Worm (Caenorhabditis elegans) whole organism, L2 larva: ENCODE results near the gene T27A10.5.

ENCODE experiments used
- C34F6.9 ChIP-seq: fragments of 150-350 bp; optimal IDR thresholded peaks from 2 replicates; lab custom pipeline; 2014; ENCODE audit warnings: missing biosample characterization, missing genetic modification characterization
- F13H6.1 ChIP-seq: sonication (generic microtip); optimal IDR thresholded peaks from 2 replicates; lab custom pipeline; 2016; ENCODE audit warnings: missing genetic modification characterization, missing compliant biosample characterization
- Y55F3AM.14 ChIP-seq: fragments of 200-800 bp; sonication (Bioruptor generic); optimal IDR thresholded peaks from 2 replicates; lab custom pipeline; 2018; ENCODE audit warnings: mild to moderate bottlenecking, missing genetic modification characterization, missing compliant biosample characterization
- ZK546.5 ChIP-seq: sonication (generic microtip); optimal IDR thresholded peaks from 2 replicates; lab custom pipeline; 2017; ENCODE audit warnings: missing biosample characterization, missing genetic modification characterization
- aly-2 ChIP-seq: fragments of 150-350 bp; optimal IDR thresholded peaks from 2 replicates; lab custom pipeline; 2014; ENCODE audit warnings: missing biosample characterization, missing genetic modification characterization
- blmp-1 ChIP-seq: sonication (generic microtip); optimal IDR thresholded peaks from 2 replicates; lab custom pipeline; 2017; ENCODE audit warnings: missing genetic modification characterization, mild to moderate bottlenecking, missing compliant biosample characterization, antibody characterized with exemption, moderate library complexity; ENCODE audit not compliant: insufficient read depth
- ceh-16 ChIP-seq: fragments of 150-350 bp; optimal IDR thresholded peaks from 2 replicates; lab custom pipeline; 2014; ENCODE audit warnings: missing biosample characterization, missing genetic modification characterization
- ceh-82 ChIP-seq: fragments of 150-350 bp; optimal IDR thresholded peaks from 2 replicates; lab custom pipeline; 2014; ENCODE audit warnings: missing biosample characterization, missing genetic modification characterization
- elt-1 ChIP-seq: fragments of 150-350 bp; optimal IDR thresholded peaks from 2 replicates; lab custom pipeline; 2014; ENCODE audit warnings: missing biosample characterization, missing genetic modification characterization
- elt-3 ChIP-seq: sonication (generic microtip); optimal IDR thresholded peaks from 2 replicates; lab custom pipeline; 2017; ENCODE audit warnings: missing biosample characterization, missing genetic modification characterization
- gmeb-1 ChIP-seq: fragments of 150-350 bp; optimal IDR thresholded peaks from 2 replicates; lab custom pipeline; 2014; ENCODE audit warnings: missing biosample characterization, missing genetic modification characterization
- lin-11 ChIP-seq: fragments of 150-350 bp; sonication (generic microtip); optimal IDR thresholded peaks from 2 replicates; lab custom pipeline; 2014; ENCODE audit warnings: missing biosample characterization, missing genetic modification characterization, inconsistent platforms, mixed read lengths
- lin-13 ChIP-seq: fragments of 150-350 bp; optimal IDR thresholded peaks from 2 replicates; lab custom pipeline; 2014; ENCODE audit warnings: missing biosample characterization, missing genetic modification reagents, missing genetic modification characterization
- lin-39 ChIP-seq: fragments of 150-350 bp; optimal IDR thresholded peaks from 2 replicates; lab custom pipeline; 2014; ENCODE audit warnings: missing biosample characterization, missing genetic modification reagents, missing genetic modification characterization
- lsy-2 ChIP-seq, 2 experiments: fragments of 150-350 bp in 1 of 2; sonication (generic microtip) in 1 of 2; optimal IDR thresholded peaks; 2 replicates each; lab custom pipeline; 2014 to 2017; ENCODE audit warnings: missing biosample characterization in 2 of 2, missing genetic modification characterization in 2 of 2
- mab-5 ChIP-seq: fragments of 150-350 bp; optimal IDR thresholded peaks from 2 replicates; lab custom pipeline; 2014; ENCODE audit warnings: missing biosample characterization, missing genetic modification characterization
- mdl-1 ChIP-seq, 2 experiments: fragments of 150-350 bp in 1 of 2; sonication (generic microtip) in 1 of 2; optimal IDR thresholded peaks; 2 replicates each; lab custom pipeline; 2017; ENCODE audit warnings: missing biosample characterization in 2 of 2, missing genetic modification characterization in 2 of 2
- nhr-129 ChIP-seq: fragments of 150-350 bp; optimal IDR thresholded peaks from 2 replicates; lab custom pipeline; 2014; ENCODE audit warnings: missing biosample characterization, missing genetic modification characterization
- nhr-21 ChIP-seq: fragments of 150-350 bp; optimal IDR thresholded peaks from 2 replicates; lab custom pipeline; 2014; ENCODE audit warnings: missing biosample characterization, missing genetic modification characterization
- nhr-23 ChIP-seq: fragments of 150-350 bp; optimal IDR thresholded peaks from 2 replicates; lab custom pipeline; 2014; ENCODE audit warnings: missing biosample characterization, missing genetic modification reagents, missing genetic modification characterization
- nhr-25 ChIP-seq: fragments of 150-350 bp; sonication (generic microtip); optimal IDR thresholded peaks from 3 replicates; lab custom pipeline; 2014; ENCODE audit warnings: missing biosample characterization, missing genetic modification characterization
- peb-1 ChIP-seq: fragments of 150-350 bp; optimal IDR thresholded peaks from 2 replicates; lab custom pipeline; 2014; ENCODE audit warnings: missing biosample characterization, missing genetic modification characterization
- sma-3 ChIP-seq: sonication (generic microtip); optimal IDR thresholded peaks from 2 replicates; lab custom pipeline; 2016; ENCODE audit warnings: missing genetic modification reagents, missing genetic modification characterization, missing compliant biosample characterization
- sma-9 ChIP-seq, 2 experiments: fragments of 150-350 bp in 1 of 2; sonication (generic microtip) in 1 of 2; optimal IDR thresholded peaks; 2 replicates each; lab custom pipeline; 2014 to 2016; ENCODE audit warnings: missing genetic modification characterization in 2 of 2, mild to moderate bottlenecking in 1 of 2, missing biosample characterization in 1 of 2, missing compliant biosample characterization in 1 of 2, missing genetic modification reagents in 1 of 2, moderate library complexity in 1 of 2
- unc-39 ChIP-seq: fragments of 150-350 bp; optimal IDR thresholded peaks from 2 replicates; lab custom pipeline; 2014; ENCODE audit warnings: missing biosample characterization, missing genetic modification characterization
- unc-55 ChIP-seq: fragments of 150-350 bp; sonication (generic microtip); optimal IDR thresholded peaks from 3 replicates; lab custom pipeline; 2014; ENCODE audit warnings: missing biosample characterization, missing genetic modification reagents, missing genetic modification characterization
- unc-62 ChIP-seq: fragments of 150-350 bp; optimal IDR thresholded peaks from 2 replicates; lab custom pipeline; 2014; ENCODE audit warnings: missing biosample characterization, missing genetic modification reagents, missing genetic modification characterization
- ztf-1 ChIP-seq: fragments of 200-800 bp; sonication (Bioruptor generic); conservative IDR thresholded peaks from 2 replicates; pipeline ENCODE4 v1.3.6; 2022; ENCODE audit warnings: missing genetic modification characterization, missing compliant biosample characterization
- ztf-4 ChIP-seq: fragments of 150-350 bp; optimal IDR thresholded peaks from 2 replicates; lab custom pipeline; 2014; ENCODE audit warnings: missing biosample characterization, missing genetic modification characterization

Gene T27A10.5

DNA sequence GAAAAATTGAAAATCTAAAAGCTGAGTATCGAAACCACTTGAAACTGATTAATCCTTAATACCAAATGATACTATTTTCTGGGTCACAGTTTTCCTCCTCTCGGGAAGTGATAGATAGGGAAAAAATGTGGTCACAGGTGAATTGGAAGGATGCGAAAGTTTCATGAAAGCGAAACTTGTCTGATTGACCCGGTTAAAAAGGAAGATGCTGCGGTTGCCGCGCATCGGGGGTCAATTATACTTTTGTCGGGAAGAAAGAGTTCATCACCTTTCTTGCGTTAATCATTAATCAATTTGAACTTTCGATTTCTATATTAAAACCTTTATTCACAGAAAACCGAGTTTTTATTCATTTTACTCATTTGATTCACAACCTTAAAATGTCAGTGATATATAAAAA, 23.6 kb upstream of the T27A10.5 start:
- TF ChIP-seq elt-1 (tag; lab: Kevin White, UChicago) (no peak), ceh-16 (no peak), unc-55 (GFP tag; lab: Kevin White, UChicago) (no peak), mdl-1 (tag; optimal IDR thresholded peaks at IDR 0.05; lab: Kevin White, UChicago) (no peak), nhr-21 (tag; lab: Kevin White, UChicago) (no peak), nhr-129 (no peak), gmeb-1 (tag; lab: Kevin White, UChicago) (no peak), ZK546.5 (no peak), mab-5 (tag; lab: Kevin White, UChicago) (no peak), unc-39 (tag; lab: Kevin White, UChicago) (no peak), unc-62 (no peak), lin-11 (tag; lab: Kevin White, UChicago) (no peak)
- TF ChIP-seq, all 48 proteins: peak for 0

DNA sequence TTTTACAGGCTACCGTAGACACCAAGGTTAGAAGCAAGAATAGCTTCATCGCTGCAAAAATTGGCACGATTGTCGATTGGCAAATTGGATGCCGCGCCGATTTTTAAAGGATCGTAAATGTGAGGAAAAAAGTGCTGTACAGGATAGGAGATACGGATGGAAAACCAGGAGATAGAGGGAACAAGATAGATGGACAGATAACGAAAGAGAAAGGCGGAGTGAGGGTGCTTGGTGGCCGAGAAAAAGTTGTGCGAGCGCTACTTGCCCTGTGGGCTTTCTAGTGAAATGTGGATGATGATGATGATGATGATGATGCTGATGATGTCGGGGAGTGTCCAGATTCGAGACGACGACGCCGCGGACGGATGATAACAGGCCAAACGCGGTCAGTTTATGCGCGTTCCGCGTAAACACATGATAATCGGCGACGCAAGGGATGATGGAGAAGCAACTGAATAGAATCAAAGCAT, 23.0 kb upstream of the T27A10.5 start, which contains the start of gene T27A10.6:
Gene T27A10.6 (minus strand): TSS at position 51 of the 470 bp plus-strand sequence.
- no peak for TF ChIP-seq lsy-2 (tag; optimal IDR thresholded peaks at IDR 0.05; lab: Kevin White, UChicago)
- TF ChIP-seq nhr-21 (tag; lab: Kevin White, UChicago), result peak; percentile 25
- peak; percentile 29 for TF ChIP-seq blmp-1 (tag; lab: Kevin White, UChicago)

DNA sequence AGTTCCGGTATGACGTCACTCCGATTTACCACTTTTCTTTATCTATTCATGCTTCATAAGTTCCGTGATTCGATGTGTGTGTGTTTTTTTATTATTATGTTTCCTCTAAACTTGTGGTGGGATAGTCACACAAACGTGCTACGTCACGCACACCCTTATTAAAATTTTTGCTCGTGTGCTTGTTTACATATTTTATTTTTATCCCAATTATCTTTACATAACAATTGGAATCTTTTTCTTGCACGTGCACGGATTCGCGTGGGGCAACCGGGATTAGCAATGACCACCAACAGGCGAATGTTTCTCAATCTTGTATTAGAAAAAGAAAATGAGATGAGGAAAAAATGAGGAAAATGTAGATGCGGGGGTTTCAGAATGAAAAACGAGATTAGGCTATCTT, 17.1 kb upstream of the T27A10.5 start:
- TF ChIP-seq lin-39, result no peak
- TF ChIP-seq F13H6.1, result no peak
- no peak for TF ChIP-seq elt-3 (tag; lab: Kevin White, UChicago)
- TF ChIP-seq lsy-2 (tag; optimal IDR thresholded peaks at IDR 0.05; lab: Kevin White, UChicago), result no peak
- TF ChIP-seq blmp-1 (tag; lab: Kevin White, UChicago), result no peak
- TF ChIP-seq peb-1 (tag; lab: Kevin White, UChicago), result no peak
- no peak for TF ChIP-seq sma-3 (GFP tag; lab: Kevin White, UChicago)
- TF ChIP-seq gmeb-1 (tag; lab: Kevin White, UChicago), result no peak
- TF ChIP-seq Y55F3AM.14 (GFP tag; lab: Kevin White, UChicago), result no peak
- TF ChIP-seq unc-39 (tag; lab: Kevin White, UChicago), result no peak
- TF ChIP-seq nhr-25 (tag; lab: Kevin White, UChicago), result no peak

DNA sequence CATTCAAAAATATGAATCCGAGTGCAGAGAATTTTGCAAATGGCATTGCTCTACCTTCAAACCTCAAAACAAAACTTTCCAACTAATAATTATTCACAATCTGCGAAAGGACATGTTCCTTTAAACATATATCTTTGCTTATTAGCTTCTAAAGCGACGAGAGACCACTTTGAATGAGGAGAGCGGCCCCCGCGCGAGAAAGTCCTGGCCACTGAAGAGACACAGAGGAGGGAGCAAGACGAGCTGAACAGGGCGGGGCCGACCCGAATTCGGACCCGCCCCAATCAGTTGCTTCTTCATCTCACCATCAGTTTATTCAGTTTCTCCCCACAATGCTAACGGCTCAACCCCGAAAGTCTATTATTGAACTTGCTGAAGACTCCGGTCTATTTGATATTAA, 12.2 kb upstream of the T27A10.5 start, which contains the start of gene T27A10.2:
Gene T27A10.2 (plus strand): TSS at position 333 of the 400 bp plus-strand sequence.
- TF ChIP-seq ztf-4 (tag; lab: Kevin White, UChicago) (no peak), aly-2 (no peak), mdl-1 (tag; optimal IDR thresholded peaks at IDR 0.05; lab: Kevin White, UChicago) (no peak)

DNA sequence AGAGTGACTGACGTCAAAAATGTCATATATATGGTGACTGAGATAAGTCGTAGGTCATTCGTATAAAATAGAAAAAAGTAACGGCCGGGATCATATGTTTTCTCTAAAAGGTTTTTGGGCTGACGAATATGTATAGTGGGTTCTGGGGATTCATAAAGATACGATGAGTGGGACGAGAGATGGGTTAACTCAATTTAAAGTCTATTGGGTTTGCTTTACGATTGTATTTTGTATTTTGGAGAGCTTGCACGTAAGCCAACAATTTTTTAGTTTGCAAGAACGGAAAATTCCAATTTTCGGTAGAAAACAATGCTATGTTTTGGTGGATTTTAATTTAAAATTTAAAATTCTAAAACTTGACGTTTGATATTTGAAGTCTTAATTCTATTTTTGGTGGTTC, 11.1 kb upstream of the T27A10.5 start:
- TF ChIP-seq nhr-23 (tag; lab: Kevin White, UChicago), result no peak
- no peak for TF ChIP-seq C34F6.9 (tag; lab: Kevin White, UChicago)

DNA sequence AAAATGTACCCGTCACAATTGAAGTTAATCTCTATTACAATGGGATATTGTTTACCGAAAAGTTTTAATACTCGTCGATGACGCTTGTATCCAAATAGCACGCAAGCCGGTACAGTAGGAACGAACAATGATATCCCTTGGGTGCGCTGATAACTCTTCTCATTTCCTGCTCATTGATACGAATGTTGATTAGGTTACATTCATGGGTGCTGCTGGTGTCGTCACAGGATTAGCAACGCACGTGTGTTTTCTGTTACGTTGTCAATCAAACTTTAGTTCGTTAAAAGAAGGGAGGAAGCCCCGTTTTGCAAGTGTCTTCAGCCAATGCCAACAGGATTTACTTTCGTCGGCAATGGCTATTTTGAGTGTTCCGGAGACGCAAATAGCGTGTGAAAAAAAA, 10.1 kb upstream of the T27A10.5 start:
- TF ChIP-seq nhr-25 (tag; lab: Kevin White, UChicago), result no peak
- peak; percentile 37 for TF ChIP-seq sma-9 (GFP tag; optimal IDR thresholded peaks at IDR 0.05; lab: Kevin White, UChicago)
- TF ChIP-seq sma-9 (tag; optimal IDR thresholded peaks at IDR 0.05; lab: Kevin White, UChicago), result no peak
- TF ChIP-seq ceh-82 (tag; lab: Kevin White, UChicago), result no peak
- TF ChIP-seq lin-13 (GFP tag; lab: Kevin White, UChicago), result no peak

DNA sequence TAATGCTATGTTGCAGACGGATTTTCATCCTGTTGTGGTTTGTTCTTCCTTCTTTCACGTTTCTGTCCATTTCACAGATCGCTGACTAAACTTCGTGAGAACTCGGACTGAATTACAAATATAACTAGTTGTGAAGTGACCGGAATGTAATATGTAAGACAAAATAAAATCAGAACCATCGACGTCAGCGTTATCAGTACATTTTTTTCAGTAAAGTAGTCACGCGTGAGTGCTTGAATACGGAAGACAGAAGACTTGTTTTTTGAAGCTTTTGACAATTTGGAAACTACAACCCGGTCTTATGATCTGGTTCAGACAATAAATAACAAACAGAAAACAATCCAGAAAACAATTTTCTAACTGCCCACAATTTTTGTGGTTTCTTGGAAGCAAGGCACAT, 8.4 kb upstream of the T27A10.5 start:
- peak; percentile 7 for TF ChIP-seq sma-9 (GFP tag; optimal IDR thresholded peaks at IDR 0.05; lab: Kevin White, UChicago)
- no peak for TF ChIP-seq sma-9 (tag; optimal IDR thresholded peaks at IDR 0.05; lab: Kevin White, UChicago)
- TF ChIP-seq ztf-1 (GFP tag; lab: Robert Waterston, UW), result no peak
